Fruit fly (Drosophila melanogaster) whole organism, wandering third instar larva: ENCODE results near the gene CG34109.

ENCODE experiments used
- Abd-B ChIP-seq: fragments of >200 bp; optimal IDR thresholded peaks from 2 replicates; lab custom pipeline; 2017; ENCODE audit warnings: missing biosample characterization, missing genetic modification characterization
- CG32264 ChIP-seq: fragments of 200-800 bp; sonication (Bioruptor generic); optimal IDR thresholded peaks from 2 replicates; lab custom pipeline; 2016; ENCODE audit warnings: missing biosample characterization, missing genetic modification characterization
- CG9705 ChIP-seq: fragments of 200-800 bp; sonication (Bioruptor generic); optimal IDR thresholded peaks from 2 replicates; lab custom pipeline; 2018; ENCODE audit warnings: missing biosample characterization, mild to moderate bottlenecking, missing genetic modification characterization
- Dfd ChIP-seq: fragments of >200 bp; optimal IDR thresholded peaks from 2 replicates; lab custom pipeline; 2017; ENCODE audit warnings: missing biosample characterization, missing genetic modification characterization
- Hnf4 ChIP-seq: fragments of 200-800 bp; sonication (Bioruptor generic); optimal IDR thresholded peaks from 2 replicates; lab custom pipeline; 2016; ENCODE audit warnings: missing biosample characterization, mild to moderate bottlenecking, missing genetic modification characterization
- Hr78 ChIP-seq: fragments of >200 bp; optimal IDR thresholded peaks from 2 replicates; lab custom pipeline; 2017; ENCODE audit warnings: missing biosample characterization, missing genetic modification characterization
- Jra ChIP-seq: sonication (Bioruptor generic); optimal IDR thresholded peaks from 2 replicates; lab custom pipeline; 2016; ENCODE audit warnings: missing biosample characterization, missing genetic modification characterization
- Mio ChIP-seq: sonication (Bioruptor generic); optimal IDR thresholded peaks from 2 replicates; lab custom pipeline; 2016; ENCODE audit warnings: missing biosample characterization, missing genetic modification characterization
- Myc ChIP-seq: fragments of >200 bp; optimal IDR thresholded peaks from 2 replicates; lab custom pipeline; 2017
- N ChIP-seq: fragments of >200 bp; optimal IDR thresholded peaks from 2 replicates; lab custom pipeline; 2018; ENCODE audit warnings: missing biosample characterization, missing external identifiers, missing genetic modification characterization
- OdsH ChIP-seq: fragments of 200-800 bp; sonication (Bioruptor generic); optimal IDR thresholded peaks from 2 replicates; lab custom pipeline; 2016; ENCODE audit warnings: missing biosample characterization, mild to moderate bottlenecking, missing genetic modification characterization
- Rel ChIP-seq, 2 experiments: fragments of 200-800 bp; sonication (Bioruptor generic) in 1 of 2; optimal IDR thresholded peaks; 2 replicates in 1 of 2; 3 replicates in 1 of 2; lab custom pipeline; 2016 to 2019; ENCODE audit warnings: mild to moderate bottlenecking in 2 of 2, missing biosample characterization in 2 of 2, missing genetic modification characterization in 2 of 2, moderate library complexity in 1 of 2
- br ChIP-seq: fragments of 200-800 bp; sonication (Bioruptor generic); optimal IDR thresholded peaks from 2 replicates; lab custom pipeline; 2016; ENCODE audit warnings: missing biosample characterization, missing genetic modification characterization
- brk ChIP-seq: fragments of 200-800 bp; sonication (Bioruptor generic); optimal IDR thresholded peaks from 2 replicates; lab custom pipeline; 2016; ENCODE audit warnings: missing biosample characterization, mild to moderate bottlenecking, missing genetic modification characterization
- dl ChIP-seq, 2 experiments: fragments of 175-275, 200-275 bp in 1 of 2; fragments of 200-275 bp in 1 of 2; sonication (Bioruptor generic); optimal IDR thresholded peaks; lab custom pipeline; 2018; ENCODE audit warnings: mild to moderate bottlenecking in 2 of 2, missing biosample characterization in 2 of 2, missing genetic modification characterization in 2 of 2, moderate library complexity in 2 of 2; ENCODE audit not compliant: partially characterized antibody in 2 of 2, insufficient read depth in 1 of 2
- dmrt93B ChIP-seq: fragments of 200-800 bp; sonication (Bioruptor generic); optimal IDR thresholded peaks from 2 replicates; lab custom pipeline; 2018; ENCODE audit warnings: missing biosample characterization, mild to moderate bottlenecking, missing genetic modification characterization
- dsf ChIP-seq: sonication (Bioruptor generic); optimal IDR thresholded peaks from 2 replicates; lab custom pipeline; 2016; ENCODE audit warnings: missing biosample characterization, missing genetic modification characterization, borderline replicate concordance
- ey ChIP-seq: fragments of 200-800 bp; sonication (Bioruptor generic); optimal IDR thresholded peaks from 2 replicates; lab custom pipeline; 2016; ENCODE audit warnings: missing biosample characterization, missing genetic modification characterization
- foxo ChIP-seq, 2 experiments: fragments of 200-800 bp; sonication (Bioruptor generic); optimal IDR thresholded peaks; 2 replicates in 1 of 2; 3 replicates in 1 of 2; lab custom pipeline; 2016 to 2017; ENCODE audit warnings: missing biosample characterization in 2 of 2, missing genetic modification characterization in 2 of 2
- jim ChIP-seq: fragments of 175-275, 200-325 bp; sonication (Bioruptor generic); optimal IDR thresholded peaks from 2 replicates; lab custom pipeline; 2016; ENCODE audit warnings: missing biosample characterization, mild to moderate bottlenecking, missing genetic modification characterization
- pan ChIP-seq: fragments of >200 bp; optimal IDR thresholded peaks from 2 replicates; lab custom pipeline; 2017
- psq ChIP-seq: fragments of 200-800 bp; sonication (Bioruptor generic); optimal IDR thresholded peaks from 3 replicates; lab custom pipeline; 2017; ENCODE audit warnings: missing biosample characterization, mild to moderate bottlenecking, missing genetic modification characterization, moderate library complexity
- rgr ChIP-seq: fragments of 200-800 bp; sonication (Bioruptor generic); optimal IDR thresholded peaks from 3 replicates; lab custom pipeline; 2016; ENCODE audit warnings: missing biosample characterization, mild to moderate bottlenecking, missing genetic modification characterization
- sage ChIP-seq: fragments of 200-800 bp; sonication (Bioruptor generic); optimal IDR thresholded peaks from 2 replicates; lab custom pipeline; 2016; ENCODE audit warnings: missing biosample characterization, mild to moderate bottlenecking, missing genetic modification characterization
- sv ChIP-seq: fragments of 200-800 bp; sonication (Bioruptor generic); optimal IDR thresholded peaks from 3 replicates; lab custom pipeline; 2016; ENCODE audit warnings: missing biosample characterization, missing genetic modification characterization
- tai ChIP-seq: sonication (Bioruptor generic); optimal IDR thresholded peaks from 2 replicates; lab custom pipeline; 2016; ENCODE audit warnings: missing biosample characterization, missing genetic modification characterization
- usp ChIP-seq: fragments of >200 bp; optimal IDR thresholded peaks from 2 replicates; lab custom pipeline; 2017; ENCODE audit warnings: missing biosample characterization, missing genetic modification characterization
- woc ChIP-seq: sonication (Bioruptor generic); optimal IDR thresholded peaks from 2 replicates; lab custom pipeline; 2016; ENCODE audit warnings: missing biosample characterization, mild to moderate bottlenecking, missing genetic modification characterization

CG34109 gene

DNA sequence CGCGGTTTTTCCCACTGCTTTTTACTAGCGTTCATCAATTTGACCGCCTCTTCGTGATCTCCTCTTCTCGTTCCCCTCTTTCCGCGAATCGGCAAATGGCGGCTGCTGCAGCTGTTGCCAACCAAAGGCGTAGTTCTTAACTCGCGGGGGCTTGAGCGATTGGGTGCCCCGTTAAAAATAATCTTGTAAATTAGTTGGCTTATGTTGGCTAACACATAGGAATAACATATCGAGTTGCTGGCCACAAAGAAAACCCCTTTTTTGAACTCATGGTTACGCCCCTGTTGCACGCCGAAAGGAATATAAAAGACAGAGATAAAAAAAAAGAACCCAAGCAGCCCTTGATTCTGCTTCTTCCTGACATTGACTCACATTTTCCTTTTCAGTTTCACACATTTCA, 36.7 kb upstream of the CG34109 start (continued):
- peak; percentile 82 for TF ChIP-seq brk
- peak; percentile 79 to 97 for TF ChIP-seq foxo (GFP tag; optimal IDR thresholded peaks at IDR 0.05; lab: Kevin White, UChicago)
- no peak for TF ChIP-seq N (GFP tag; lab: Kevin White, UChicago)
- TF ChIP-seq Hnf4 (GFP tag; lab: Kevin White, UChicago) = peak; percentile 94
- no peak for TF ChIP-seq usp (GFP tag; lab: Kevin White, UChicago)
- peak; percentile 95 for TF ChIP-seq OdsH (GFP tag; lab: Kevin White, UChicago)
- TF ChIP-seq, all 38 proteins: peak for 26

dm6 chr2L:10060516-10060915, 33.4 kb upstream of the CG34109 start, which contains the start of gene Spn31A:
Gene Spn31A, plus strand, starts transcription at chr2L:10060816.
- TF ChIP-seq rgr (GFP tag; lab: Kevin White, UChicago) = no peak
- no peak for TF ChIP-seq Myc (lab: Kevin White, UChicago)
- no peak for TF ChIP-seq Abd-B (GFP tag; lab: Kevin White, UChicago)
- TF ChIP-seq CG32264 (GFP tag; lab: Kevin White, UChicago) = no peak

dm6 chr2L:10061276-10061675, 32.6 kb upstream of the CG34109 start:
- no peak for TF ChIP-seq sv (GFP tag; lab: Kevin White, UChicago)
- TF ChIP-seq, all 38 proteins: peak for 0

DNA sequence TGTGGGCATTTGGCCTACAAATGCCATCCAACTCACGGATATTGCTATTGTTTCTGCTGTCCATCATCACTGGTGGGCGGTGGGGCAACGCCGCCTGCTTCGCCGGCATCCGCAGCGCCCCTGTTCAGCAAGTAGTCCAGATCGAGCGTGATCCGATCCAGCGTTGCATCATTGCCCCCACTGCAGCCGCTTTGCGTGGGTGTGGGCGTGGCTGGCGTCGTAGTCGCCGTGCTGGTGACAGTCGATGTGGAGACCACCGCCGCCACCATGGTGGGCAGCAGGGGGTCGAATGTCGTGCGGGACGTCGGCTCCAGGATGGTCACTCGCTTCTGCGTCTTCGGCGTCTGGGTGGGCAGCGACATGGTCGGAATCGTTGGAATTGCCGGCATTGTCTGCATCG, 29.1 kb upstream of the CG34109 start:
- TF ChIP-seq OdsH (GFP tag; lab: Kevin White, UChicago) = no peak
- TF ChIP-seq ey (GFP tag; lab: Kevin White, UChicago) = no peak
- no peak for TF ChIP-seq pan (lab: Kevin White, UChicago)
- TF ChIP-seq brk = no peak

dm6 chr2L:10092289-10092688, 1.6 kb upstream of the CG34109 start, which contains the start of gene CG13133:
Gene CG13133, minus strand, starts transcription at chr2L:10092389.
- no peak for TF ChIP-seq Hr78 (GFP tag; lab: Kevin White, UChicago)
- TF ChIP-seq tai = no peak
- no peak for TF ChIP-seq ey (GFP tag; lab: Kevin White, UChicago)
- no peak for TF ChIP-seq CG9705 (GFP tag; lab: Kevin White, UChicago)
- no peak for TF ChIP-seq psq (GFP tag; lab: Kevin White, UChicago)
- no peak for TF ChIP-seq jim (GFP tag; lab: Kevin White, UChicago)
- TF ChIP-seq dsf = no peak
- no peak for TF ChIP-seq Jra (GFP tag; lab: Kevin White, UChicago)
- no peak for TF ChIP-seq Abd-B (GFP tag; lab: Kevin White, UChicago)
- no peak for TF ChIP-seq woc
- TF ChIP-seq Mio (GFP tag; lab: Kevin White, UChicago) = no peak
- no peak for TF ChIP-seq dl (GFP tag; optimal IDR thresholded peaks at IDR 0.05; lab: Kevin White, UChicago; ENCODE audit: insufficient read depth in 1 of 2, partially characterized antibody in 2 of 2)

dm6 chr2L:10096127-10096526, 2.2 kb downstream of the CG34109 start:
- TF ChIP-seq CG32264 (GFP tag; lab: Kevin White, UChicago) (no peak), dl (GFP tag; optimal IDR thresholded peaks at IDR 0.05; lab: Kevin White, UChicago; ENCODE audit: insufficient read depth in 1 of 2, partially characterized antibody in 2 of 2) (no peak)

dm6 chr2L:10108749-10109148, 14.9 kb downstream of the CG34109 start:
- TF ChIP-seq dmrt93B (GFP tag; lab: Kevin White, UChicago) (no peak), brk (no peak)

- TF ChIP-seq psq (GFP tag; lab: Kevin White, UChicago) (no peak), br (GFP tag; lab: Kevin White, UChicago) (no peak)
Observed at dm6 chr2L:10122671-10123070, 28.8 kb downstream of the CG34109 start, which contains the start of gene CG13135. Gene CG13135, minus strand, starts transcription at chr2L:10122771.

DNA sequence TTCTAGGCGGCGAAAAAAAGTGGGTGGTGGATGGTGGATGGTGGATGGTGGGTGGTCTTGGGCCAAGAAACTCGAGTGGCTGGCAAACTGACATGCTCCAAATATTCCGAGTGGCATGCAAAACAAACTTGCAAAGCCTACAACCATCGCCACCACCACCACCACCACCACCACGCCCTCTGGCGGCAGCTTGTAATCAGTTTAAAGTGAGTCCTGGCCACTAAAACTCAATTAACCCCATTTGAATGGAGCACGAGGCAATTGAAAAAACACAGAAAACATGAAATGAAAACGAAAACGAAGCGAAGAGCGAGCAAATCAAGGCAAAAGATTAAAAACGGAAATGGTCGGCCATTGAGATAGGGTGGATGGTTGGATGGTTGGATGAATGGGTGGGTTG, 30.1 kb downstream of the CG34109 start:
- TF ChIP-seq Dfd (GFP tag; lab: Kevin White, UChicago) (no peak), Rel (GFP tag; optimal IDR thresholded peaks at IDR 0.05; lab: Kevin White, UChicago) (no peak), Rel (tag; optimal IDR thresholded peaks at IDR 0.05; lab: Kevin White, UChicago) (no peak), sv (GFP tag; lab: Kevin White, UChicago) (no peak), sage (GFP tag; lab: Kevin White, UChicago) (no peak), tai (no peak), rgr (GFP tag; lab: Kevin White, UChicago) (no peak), N (GFP tag; lab: Kevin White, UChicago) (no peak), brk (no peak), usp (GFP tag; lab: Kevin White, UChicago) (no peak)
